Worm (Caenorhabditis elegans): ENCODE results near the gene C25D7.10.

ce11 chrV:15072738-15073137 lies 5.5 kb downstream of the C25D7.10 start:
- TF ChIP-seq B0310.2 (tag; optimal IDR thresholded peaks at IDR 0.05) (no peak), ama-1 (optimal IDR thresholded peaks at IDR 0.05) (no peak), hmbx-1 (tag; optimal IDR thresholded peaks at IDR 0.05) (no peak)

Data from whole organism, early embryonic.